Worm (Caenorhabditis elegans) whole organism, L2 larva: ENCODE results near the gene F55E10.4.

Experiments used
- R02D3.7 ChIP-seq: fragments of 150-350 bp; optimal IDR thresholded peaks from 2 replicates; lab custom pipeline; 2014; ENCODE audit warnings: missing biosample characterization, missing genetic modification characterization
- alr-1 ChIP-seq: fragments of 150-350 bp; optimal IDR thresholded peaks from 2 replicates; lab custom pipeline; 2014; ENCODE audit warnings: missing biosample characterization, missing genetic modification characterization
- ceh-16 ChIP-seq: fragments of 150-350 bp; optimal IDR thresholded peaks from 2 replicates; lab custom pipeline; 2014; ENCODE audit warnings: missing biosample characterization, missing genetic modification characterization
- ceh-82 ChIP-seq: fragments of 150-350 bp; optimal IDR thresholded peaks from 2 replicates; lab custom pipeline; 2014; ENCODE audit warnings: missing biosample characterization, missing genetic modification characterization
- dmd-4 ChIP-seq: sonication (generic microtip); optimal IDR thresholded peaks from 2 replicates; lab custom pipeline; 2017; ENCODE audit warnings: missing biosample characterization, missing genetic modification characterization
- elt-1 ChIP-seq: fragments of 150-350 bp; optimal IDR thresholded peaks from 2 replicates; lab custom pipeline; 2014; ENCODE audit warnings: missing biosample characterization, missing genetic modification characterization
- fos-1 ChIP-seq: fragments of 150-350 bp; optimal IDR thresholded peaks from 2 replicates; lab custom pipeline; 2014; ENCODE audit warnings: missing biosample characterization, missing genetic modification characterization
- gmeb-1 ChIP-seq: fragments of 150-350 bp; optimal IDR thresholded peaks from 2 replicates; lab custom pipeline; 2014; ENCODE audit warnings: missing biosample characterization, missing genetic modification characterization
- mdl-1 ChIP-seq, 2 experiments: fragments of 150-350 bp in 1 of 2; sonication (generic microtip) in 1 of 2; optimal IDR thresholded peaks; 2 replicates each; lab custom pipeline; 2017; ENCODE audit warnings: missing biosample characterization in 2 of 2, missing genetic modification characterization in 2 of 2
- nhr-12 ChIP-seq: fragments of 150-350 bp; optimal IDR thresholded peaks from 2 replicates; lab custom pipeline; 2014; ENCODE audit warnings: missing biosample characterization, missing genetic modification characterization
- nhr-23 ChIP-seq: fragments of 150-350 bp; optimal IDR thresholded peaks from 2 replicates; lab custom pipeline; 2014; ENCODE audit warnings: missing biosample characterization, missing genetic modification reagents, missing genetic modification characterization
- nhr-237 ChIP-seq: fragments of 150-350 bp; optimal IDR thresholded peaks from 2 replicates; lab custom pipeline; 2014; ENCODE audit warnings: missing biosample characterization, missing genetic modification characterization
- nhr-6 ChIP-seq: fragments of 150-350 bp; optimal IDR thresholded peaks from 2 replicates; lab custom pipeline; 2014; ENCODE audit warnings: missing biosample characterization, missing genetic modification characterization
- peb-1 ChIP-seq: fragments of 150-350 bp; optimal IDR thresholded peaks from 2 replicates; lab custom pipeline; 2014; ENCODE audit warnings: missing biosample characterization, missing genetic modification characterization
- sem-4 ChIP-seq: fragments of 150-350 bp; optimal IDR thresholded peaks from 2 replicates; lab custom pipeline; 2014; ENCODE audit warnings: missing biosample characterization, missing genetic modification reagents, missing genetic modification characterization
- sma-9 ChIP-seq, 2 experiments: fragments of 150-350 bp in 1 of 2; sonication (generic microtip) in 1 of 2; optimal IDR thresholded peaks; 2 replicates each; lab custom pipeline; 2014 to 2016; ENCODE audit warnings: missing genetic modification characterization in 2 of 2, mild to moderate bottlenecking in 1 of 2, missing biosample characterization in 1 of 2, missing compliant biosample characterization in 1 of 2, missing genetic modification reagents in 1 of 2, moderate library complexity in 1 of 2
- unc-39 ChIP-seq: fragments of 150-350 bp; optimal IDR thresholded peaks from 2 replicates; lab custom pipeline; 2014; ENCODE audit warnings: missing biosample characterization, missing genetic modification characterization
- unc-55 ChIP-seq: fragments of 150-350 bp; sonication (generic microtip); optimal IDR thresholded peaks from 3 replicates; lab custom pipeline; 2014; ENCODE audit warnings: missing biosample characterization, missing genetic modification reagents, missing genetic modification characterization
- unc-62 ChIP-seq: fragments of 150-350 bp; optimal IDR thresholded peaks from 2 replicates; lab custom pipeline; 2014; ENCODE audit warnings: missing biosample characterization, missing genetic modification reagents, missing genetic modification characterization
- zag-1 ChIP-seq: fragments of 150-350 bp; optimal IDR thresholded peaks from 2 replicates; lab custom pipeline; 2014; ENCODE audit warnings: missing biosample characterization, missing genetic modification characterization

Gene F55E10.4

DNA sequence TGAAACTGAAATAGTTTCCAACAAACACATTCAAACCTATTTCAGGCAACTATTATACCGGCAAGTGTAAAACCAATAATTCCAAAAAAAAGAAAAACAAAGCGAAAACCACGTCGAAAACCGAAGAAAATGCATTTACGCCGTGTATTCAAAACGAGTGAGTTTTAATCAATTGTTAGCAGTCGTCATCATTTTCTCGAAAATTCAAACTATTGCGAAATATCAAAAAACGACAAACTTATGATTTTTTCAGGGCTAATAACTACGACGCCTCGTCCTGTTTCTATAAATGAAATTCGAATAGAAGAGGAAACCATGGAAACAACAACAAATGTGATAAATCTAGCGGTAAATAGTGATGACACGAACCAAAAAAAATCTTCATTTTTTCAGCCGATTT lies 41.5 kb downstream of the F55E10.4 start:
- TF ChIP-seq fos-1 (tag; lab: Kevin White, UChicago) (no peak), unc-55 (GFP tag; lab: Kevin White, UChicago) (peak; percentile 50), ceh-16 (tag; lab: Kevin White, UChicago) (no peak), peb-1 (no peak), zag-1 (tag; lab: Kevin White, UChicago) (no peak)
- TF ChIP-seq, all 48 proteins: peak for 1

DNA sequence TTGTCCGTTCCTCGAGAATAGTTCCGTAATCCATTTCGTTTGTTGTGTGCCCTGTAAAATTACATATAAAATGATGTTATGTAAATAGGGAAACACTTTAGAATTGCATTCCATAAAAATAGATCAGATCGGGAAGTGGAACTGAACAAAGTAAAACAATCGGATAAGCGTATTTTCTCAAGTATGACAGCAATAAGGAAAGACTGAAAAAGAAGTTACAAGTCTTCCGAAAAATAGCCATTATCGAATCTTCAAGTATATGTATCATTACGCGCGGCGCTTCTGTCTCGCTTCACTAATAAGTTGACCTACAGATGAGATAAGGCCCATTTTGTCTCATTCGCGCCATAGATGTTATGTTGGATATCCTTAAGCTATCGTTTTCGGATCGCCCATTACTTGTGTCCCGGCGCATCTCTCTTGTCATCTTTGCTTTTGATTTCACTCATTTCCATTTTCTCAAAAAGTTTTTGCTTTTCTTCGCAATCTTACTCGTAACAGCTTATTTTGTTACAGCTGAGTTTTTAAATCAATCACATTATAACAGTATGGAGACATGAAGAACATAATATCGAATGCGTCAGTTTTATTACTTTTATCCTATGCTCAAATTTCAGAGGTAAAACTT lies 42.4 kb downstream of the F55E10.4 start, which contains the start of the genes fis-2 and F13B9.2:
fis-2 (minus strand) TSS at position 51 of the 628 bp plus-strand sequence.
F13B9.2 (plus strand) TSS at position 515 of the 628 bp plus-strand sequence.
- TF ChIP-seq nhr-237 (tag; lab: Kevin White, UChicago): no peak
- no peak for TF ChIP-seq R02D3.7 (tag; lab: Kevin White, UChicago)
- no peak for TF ChIP-seq nhr-6
- TF ChIP-seq, all 48 proteins: peak for 0

DNA sequence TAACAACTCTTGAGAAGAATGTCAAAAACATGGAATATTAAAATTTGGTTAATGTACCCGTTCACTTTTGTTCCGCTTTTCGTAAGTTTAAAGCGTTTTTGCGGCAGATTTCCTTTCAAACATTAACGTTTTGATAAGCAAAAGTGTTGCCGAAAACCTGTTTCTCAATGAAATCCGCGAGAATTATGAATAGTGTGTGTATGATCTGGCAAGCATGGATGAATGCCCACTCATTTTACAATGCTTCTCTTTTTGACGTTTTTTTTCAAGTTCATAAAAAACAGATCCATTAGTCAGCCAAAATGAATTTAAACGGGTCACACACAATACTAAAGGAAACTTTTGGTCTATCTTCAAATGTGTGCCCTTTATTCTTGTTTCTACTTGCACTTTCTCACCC lies 43.7 kb downstream of the F55E10.4 start:
- TF ChIP-seq alr-1 (tag; lab: Kevin White, UChicago) (no peak), nhr-6 (no peak), nhr-23 (tag; lab: Kevin White, UChicago) (no peak), fos-1 (tag; lab: Kevin White, UChicago) (no peak), sma-9 (GFP tag; optimal IDR thresholded peaks at IDR 0.05; lab: Kevin White, UChicago) (no peak), sma-9 (tag; optimal IDR thresholded peaks at IDR 0.05; lab: Kevin White, UChicago) (no peak), unc-62 (GFP tag; lab: Kevin White, UChicago) (no peak), gmeb-1 (tag; lab: Kevin White, UChicago) (no peak), mdl-1 (tag; optimal IDR thresholded peaks at IDR 0.05; lab: Kevin White, UChicago) (no peak), elt-1 (tag; lab: Kevin White, UChicago) (no peak), ceh-82 (tag; lab: Kevin White, UChicago) (no peak), unc-39 (no peak), peb-1 (no peak), sem-4 (tag; lab: Kevin White, UChicago) (no peak), nhr-12 (no peak), dmd-4 (tag; lab: Kevin White, UChicago) (no peak)
